Fruit fly (Drosophila melanogaster): Measurements from ENCODE around the gene TwdlJ.

Gene TwdlJ

dm6 chr3R:26629618-26630017 is at the start of gene TwdlJ:
Gene TwdlJ (plus strand): TSS chr3R:26629918.
- no peak for TF ChIP-seq CG8159 (tag; optimal IDR thresholded peaks at IDR 0.05)
- no peak for TF ChIP-seq CG13204 (GFP tag; optimal IDR thresholded peaks at IDR 0.05)
- no peak for TF ChIP-seq CG32121 (GFP tag; IDR thresholded peaks at IDR 0.05)
- TF ChIP-seq CG34367 (tag; optimal IDR thresholded peaks at IDR 0.05): no peak
- TF ChIP-seq CG4496 (GFP tag; IDR thresholded peaks at IDR 0.05): no peak
- no peak for TF ChIP-seq rn (GFP tag; IDR thresholded peaks at IDR 0.05)
- TF ChIP-seq CG8301 (tag; optimal IDR thresholded peaks at IDR 0.05): no peak
- no peak for TF ChIP-seq D1 (tag; optimal IDR thresholded peaks at IDR 0.05)
- TF ChIP-seq Pif1A (GFP tag; optimal IDR thresholded peaks at IDR 0.05): no peak
- no peak for TF ChIP-seq gl (tag; optimal IDR thresholded peaks at IDR 0.05)
- no peak for TF ChIP-seq CG14655 (GFP tag; optimal IDR thresholded peaks at IDR 0.05)
- no peak for TF ChIP-seq CG12605 (GFP tag; IDR thresholded peaks at IDR 0.05)
- TF ChIP-seq Snoo (tag; optimal IDR thresholded peaks at IDR 0.05): no peak
- no peak for TF ChIP-seq Pif1B (GFP tag; optimal IDR thresholded peaks at IDR 0.05)
- no peak for TF ChIP-seq Ets98B (GFP tag; IDR thresholded peaks at IDR 0.05)
- TF ChIP-seq CG10348 (GFP tag; IDR thresholded peaks at IDR 0.05): no peak
- TF ChIP-seq EcR (GFP tag; optimal IDR thresholded peaks at IDR 0.05): no peak
- TF ChIP-seq CG15710 (tag; optimal IDR thresholded peaks at IDR 0.05): no peak
- TF ChIP-seq fd96Ca (GFP tag; IDR thresholded peaks at IDR 0.05): no peak

DNA sequence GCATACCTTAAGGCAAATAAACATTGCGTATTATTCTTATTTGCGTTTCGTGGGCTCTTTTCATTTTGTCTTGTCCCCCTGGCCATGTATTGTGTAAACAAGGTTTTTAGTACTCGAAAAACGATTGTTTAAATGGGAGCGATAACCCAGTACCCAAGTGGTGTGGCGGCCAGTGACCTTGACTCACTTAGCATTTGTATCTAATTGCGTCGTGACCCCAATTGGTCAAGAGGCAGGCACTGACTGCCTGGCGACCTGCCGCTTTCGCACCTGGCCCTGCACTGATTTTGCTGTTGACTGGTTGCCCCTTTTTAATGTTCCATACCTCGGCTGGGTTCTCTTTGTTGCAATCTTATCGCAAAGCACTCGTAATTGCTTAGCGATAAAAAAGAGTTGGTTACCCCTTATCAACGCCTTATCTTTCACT is 41.5 kb upstream of the TwdlJ start:
- no peak for TF ChIP-seq CG10348 (GFP tag; IDR thresholded peaks at IDR 0.05)
- TF ChIP-seq EcR (GFP tag; optimal IDR thresholded peaks at IDR 0.05): peak; percentile 27
- no peak for TF ChIP-seq CG8301 (tag; optimal IDR thresholded peaks at IDR 0.05)

- no peak for TF ChIP-seq fd96Ca (GFP tag; IDR thresholded peaks at IDR 0.05)
- TF ChIP-seq rn (GFP tag; IDR thresholded peaks at IDR 0.05): no peak
- TF ChIP-seq CG4496 (GFP tag; IDR thresholded peaks at IDR 0.05): no peak
- no peak for TF ChIP-seq CG10348 (GFP tag; IDR thresholded peaks at IDR 0.05)
- no peak for TF ChIP-seq CG12605 (GFP tag; IDR thresholded peaks at IDR 0.05)
Observed at dm6 chr3R:26593847-26594542, 35.7 kb upstream of the TwdlJ start.

DNA sequence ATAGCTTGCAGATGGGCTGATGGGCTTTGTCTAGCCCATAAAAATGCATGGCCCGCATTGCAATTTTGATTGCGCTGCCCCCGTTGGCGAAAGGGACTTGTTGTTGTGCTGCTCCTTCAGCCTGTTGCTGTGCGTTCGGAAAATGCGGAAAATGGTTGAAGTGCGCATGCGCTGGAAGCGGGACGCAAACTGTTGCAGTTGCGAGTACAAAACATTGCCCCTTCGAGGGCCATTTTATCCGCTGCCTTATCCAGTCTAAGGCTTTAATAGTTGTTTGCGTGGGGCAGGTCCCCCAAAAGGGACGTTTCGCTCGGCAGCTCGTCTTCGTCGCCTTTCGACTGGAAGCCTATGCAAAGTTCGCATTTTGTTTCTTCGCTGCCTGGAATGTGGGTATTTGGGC is 23.2 kb upstream of the TwdlJ start:
- TF ChIP-seq CG12605 (GFP tag; IDR thresholded peaks at IDR 0.05) (peak; percentile 57; the same call in 1 of the 2 replicates), rn (GFP tag; IDR thresholded peaks at IDR 0.05) (no peak), CG13204 (GFP tag; optimal IDR thresholded peaks at IDR 0.05) (no peak), CG34367 (tag; optimal IDR thresholded peaks at IDR 0.05) (no peak), CG10348 (GFP tag; IDR thresholded peaks at IDR 0.05) (no peak), EcR (GFP tag; optimal IDR thresholded peaks at IDR 0.05) (no peak), D1 (tag; optimal IDR thresholded peaks at IDR 0.05) (no peak), Snoo (tag; optimal IDR thresholded peaks at IDR 0.05) (no peak)

- TF ChIP-seq CG15710 (tag; optimal IDR thresholded peaks at IDR 0.05): no peak
- TF ChIP-seq Pif1B (GFP tag; optimal IDR thresholded peaks at IDR 0.05): no peak
- no peak for TF ChIP-seq CG34367 (tag; optimal IDR thresholded peaks at IDR 0.05)
- no peak for TF ChIP-seq CG4496 (GFP tag; IDR thresholded peaks at IDR 0.05)
Observed at dm6 chr3R:26615428-26615827, 14.3 kb upstream of the TwdlJ start.

DNA sequence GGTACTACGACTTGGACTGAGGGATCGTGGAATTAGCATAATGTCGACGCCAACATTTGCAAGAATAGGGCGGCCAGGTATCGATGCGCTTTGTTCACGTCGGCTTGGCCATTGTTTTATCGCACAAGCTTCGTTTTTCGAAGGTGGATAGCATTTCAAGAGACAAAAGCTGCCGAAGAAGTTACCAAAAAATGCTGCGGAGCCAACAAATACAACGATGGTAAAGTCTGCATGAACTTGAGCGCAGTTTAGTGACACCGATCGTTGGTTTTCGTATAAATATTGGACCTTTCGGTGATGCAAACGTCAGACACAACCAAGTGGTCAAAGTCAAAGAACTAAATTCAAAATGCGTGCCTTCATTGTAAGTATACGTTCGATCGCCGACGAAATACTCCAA is 10.9 kb upstream of the TwdlJ start, which contains the start of gene TwdlM:
TSS of gene TwdlM (plus strand) at position 301 of the 400 bp plus-strand sequence.
- TF ChIP-seq CG8159 (tag; optimal IDR thresholded peaks at IDR 0.05): no peak
- no peak for TF ChIP-seq CG32121 (GFP tag; IDR thresholded peaks at IDR 0.05)
- no peak for TF ChIP-seq CG14655 (GFP tag; optimal IDR thresholded peaks at IDR 0.05)
- no peak for TF ChIP-seq EcR (GFP tag; optimal IDR thresholded peaks at IDR 0.05)
- TF ChIP-seq CG13204 (GFP tag; optimal IDR thresholded peaks at IDR 0.05): no peak

DNA sequence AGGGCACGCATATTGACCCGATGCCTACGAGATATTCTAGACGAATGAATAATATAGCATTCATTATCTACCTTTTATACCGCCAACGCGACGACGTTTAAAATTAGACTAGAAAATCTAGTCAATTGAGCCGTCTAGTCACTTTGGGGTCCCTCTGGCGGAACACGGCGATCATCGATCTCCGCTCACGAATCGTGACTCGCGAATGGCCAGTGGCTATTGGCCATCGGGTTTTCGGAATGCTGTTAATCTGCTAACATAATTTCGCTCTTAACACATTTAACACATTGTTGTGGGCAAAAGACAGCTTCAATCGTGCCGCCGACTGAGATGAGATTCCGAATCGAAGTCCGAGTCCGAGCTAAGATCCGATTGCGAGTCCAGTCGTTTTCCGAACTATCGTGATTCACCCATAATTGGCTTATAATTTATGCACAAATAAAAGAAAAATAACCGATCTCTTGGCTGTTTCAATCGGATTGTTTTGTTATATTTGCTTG is 8.4 kb upstream of the TwdlJ start, which contains the start of gene TwdlP:
TSS of gene TwdlP (minus strand) at position 51 of the 500 bp plus-strand sequence.
- TF ChIP-seq Pif1B (GFP tag; optimal IDR thresholded peaks at IDR 0.05) (no peak), CG8159 (tag; optimal IDR thresholded peaks at IDR 0.05) (no peak), gl (tag; optimal IDR thresholded peaks at IDR 0.05) (no peak), Pif1A (GFP tag; optimal IDR thresholded peaks at IDR 0.05) (no peak), D1 (tag; optimal IDR thresholded peaks at IDR 0.05) (no peak), CG8301 (tag; optimal IDR thresholded peaks at IDR 0.05) (no peak), CG4496 (GFP tag; IDR thresholded peaks at IDR 0.05) (no peak), Ets98B (GFP tag; IDR thresholded peaks at IDR 0.05) (no peak), CG12605 (GFP tag; IDR thresholded peaks at IDR 0.05) (no peak), CG10348 (GFP tag; IDR thresholded peaks at IDR 0.05) (no peak), EcR (GFP tag; optimal IDR thresholded peaks at IDR 0.05) (no peak), fd96Ca (GFP tag; IDR thresholded peaks at IDR 0.05) (no peak), CG15710 (tag; optimal IDR thresholded peaks at IDR 0.05) (no peak), Snoo (tag; optimal IDR thresholded peaks at IDR 0.05) (no peak), rn (GFP tag; IDR thresholded peaks at IDR 0.05) (no peak)

Data from whole organism, pupa.